Fruit fly (Drosophila melanogaster) whole organism, embryonic: ENCODE data around the gene Jon25Bi.

Experiments
- Atf6 ChIP-seq: fragments of 200-800 bp; sonication (Bioruptor generic); IDR thresholded peaks from 2 replicates; pipeline ENCODE4 v1.3.6; 2022; ENCODE audit warnings: missing biosample characterization, missing genetic modification characterization
- CG11695 ChIP-seq: fragments of 200-800 bp; sonication (Bioruptor generic); IDR thresholded peaks from 3 replicates; pipeline ENCODE4 v1.3.6; 2022; ENCODE audit warnings: missing biosample characterization, missing genetic modification characterization
- CG14860 ChIP-seq: fragments of 200-800 bp; sonication (Bioruptor generic); IDR thresholded peaks from 3 replicates; pipeline ENCODE4 v1.3.6; 2022; ENCODE audit warnings: missing biosample characterization, missing genetic modification characterization; ENCODE audit not compliant: partially characterized antibody
- CG14965 ChIP-seq: fragments of 200-800 bp; sonication (Bioruptor generic); optimal IDR thresholded peaks from 2 replicates; lab custom pipeline; 2016; ENCODE audit warnings: missing biosample characterization, missing genetic modification characterization, borderline replicate concordance
- CG15073 ChIP-seq: fragments of 200-800 bp; sonication (Bioruptor generic); optimal IDR thresholded peaks from 2 replicates; lab custom pipeline; 2016; ENCODE audit warnings: missing biosample characterization, missing genetic modification characterization
- CG15514 ChIP-seq: fragments of 200-800 bp; sonication (Bioruptor generic); optimal IDR thresholded peaks from 3 replicates; lab custom pipeline; 2017; ENCODE audit warnings: missing biosample characterization, missing genetic modification characterization, mild to moderate bottlenecking, moderate library complexity, missing genetic modification reagents
- CG15601 ChIP-seq: fragments of 200-800 bp; sonication (Bioruptor generic); optimal IDR thresholded peaks from 3 replicates; lab custom pipeline; 2019; ENCODE audit warnings: missing biosample characterization, mild to moderate bottlenecking, missing genetic modification characterization, moderate library complexity
- CG17361 ChIP-seq: fragments of 200-800 bp; sonication (Bioruptor generic); IDR thresholded peaks from 3 replicates; pipeline ENCODE4 v1.3.6; 2022; ENCODE audit warnings: missing biosample characterization, missing genetic modification characterization
- CG17385 ChIP-seq: fragments of 200-800 bp; sonication (Bioruptor generic); optimal IDR thresholded peaks from 3 replicates; lab custom pipeline; 2018; ENCODE audit warnings: missing biosample characterization, mild to moderate bottlenecking, missing genetic modification characterization
- CG30431 ChIP-seq: fragments of 200-800 bp; sonication (Bioruptor generic); optimal IDR thresholded peaks from 2 replicates; lab custom pipeline; 2017; ENCODE audit warnings: missing biosample characterization, missing genetic modification characterization
- CG3163 ChIP-seq: fragments of 200-800 bp; sonication (Bioruptor generic); optimal IDR thresholded peaks from 3 replicates; lab custom pipeline; 2016; ENCODE audit warnings: missing biosample characterization, missing genetic modification characterization
- CG33557 ChIP-seq: fragments of 200-800 bp; sonication (Bioruptor generic); optimal IDR thresholded peaks from 2 replicates; lab custom pipeline; 2019; ENCODE audit warnings: missing biosample characterization, mild to moderate bottlenecking, missing genetic modification characterization, moderate library complexity
- CG3847 ChIP-seq: fragments of 200-800 bp; sonication (Bioruptor generic); IDR thresholded peaks from 2 replicates; pipeline ENCODE4 v1.3.6; 2022; ENCODE audit warnings: missing biosample characterization, missing genetic modification characterization
- CG6175 ChIP-seq: fragments of 200-800 bp; sonication (Bioruptor generic); IDR thresholded peaks from 3 replicates; pipeline ENCODE4 v1.3.6; 2022; ENCODE audit warnings: missing biosample characterization, missing genetic modification characterization
- CG7372 ChIP-seq: fragments of 200-800 bp; sonication (Bioruptor generic); IDR thresholded peaks from 2 replicates; pipeline ENCODE4 v1.3.6; 2022; ENCODE audit warnings: missing biosample characterization, missing genetic modification characterization
- CG7928 ChIP-seq: fragments of 200-800 bp; sonication (Bioruptor generic); optimal IDR thresholded peaks from 2 replicates; lab custom pipeline; 2017; ENCODE audit warnings: missing biosample characterization, mild to moderate bottlenecking, missing genetic modification characterization
- CG8924 ChIP-seq: fragments of 200-800 bp; optimal IDR thresholded peaks from 3 replicates; lab custom pipeline; 2019; ENCODE audit warnings: missing biosample characterization, mild to moderate bottlenecking, missing genetic modification characterization, moderate library complexity
- CG9727 ChIP-seq: fragments of 200-800 bp; sonication (Bioruptor generic); optimal IDR thresholded peaks from 3 replicates; lab custom pipeline; 2017; ENCODE audit warnings: missing biosample characterization, mild to moderate bottlenecking, missing genetic modification characterization
- CG9876 ChIP-seq: fragments of 200-800 bp; sonication (Bioruptor generic); optimal IDR thresholded peaks from 2 replicates; lab custom pipeline; 2016; ENCODE audit warnings: missing biosample characterization, missing genetic modification characterization
- E2f1 ChIP-seq: fragments of 200-800 bp; sonication (Bioruptor generic); IDR thresholded peaks from 2 replicates; pipeline ENCODE4 v1.3.6; 2022; ENCODE audit warnings: missing biosample characterization, missing genetic modification characterization
- HLH54F ChIP-seq: fragments of 200-800 bp; sonication (Bioruptor generic); optimal IDR thresholded peaks from 3 replicates; lab custom pipeline; 2016; ENCODE audit warnings: missing biosample characterization, missing genetic modification characterization
- Hsf ChIP-seq: fragments of 200-800 bp; sonication (Bioruptor generic); optimal IDR thresholded peaks from 3 replicates; lab custom pipeline; 2016; ENCODE audit warnings: missing biosample characterization, missing genetic modification characterization
- Max ChIP-seq: fragments of 200-800 bp; sonication (Bioruptor generic); optimal IDR thresholded peaks from 2 replicates; lab custom pipeline; 2016; ENCODE audit warnings: missing biosample characterization, mild to moderate bottlenecking, missing genetic modification characterization
- Meics ChIP-seq: fragments of 200-800 bp; sonication (Bioruptor generic); optimal IDR thresholded peaks from 2 replicates; lab custom pipeline; 2017; ENCODE audit warnings: missing biosample characterization, mild to moderate bottlenecking, missing genetic modification characterization
- Mrtf ChIP-seq: fragments of 200-800 bp; sonication (Bioruptor generic); IDR thresholded peaks from 3 replicates; pipeline ENCODE4 v1.3.6; 2022; ENCODE audit warnings: missing biosample characterization, missing genetic modification characterization
- abd-A ChIP-seq: fragments of 200-800 bp; sonication (Bioruptor generic); optimal IDR thresholded peaks from 3 replicates; lab custom pipeline; 2019; ENCODE audit warnings: missing biosample characterization, mild to moderate bottlenecking, missing genetic modification characterization, moderate library complexity
- bowl ChIP-seq: fragments of 200-800 bp; sonication (Bioruptor generic); IDR thresholded peaks from 2 replicates; pipeline ENCODE4 v1.3.6; 2022; ENCODE audit warnings: missing biosample characterization, missing genetic modification characterization
- br ChIP-seq: fragments of >200 bp; optimal IDR thresholded peaks from 2 replicates; lab custom pipeline; 2017
- cas ChIP-seq: fragments of 200-800 bp; sonication (Bioruptor generic); IDR thresholded peaks from 2 replicates; pipeline ENCODE4 v1.3.6; 2022; ENCODE audit warnings: missing biosample characterization, missing genetic modification characterization
- da ChIP-seq: fragments of 200-800 bp; sonication (Bioruptor generic); optimal IDR thresholded peaks from 2 replicates; lab custom pipeline; 2016; ENCODE audit warnings: missing biosample characterization, missing genetic modification characterization
- dmrt99B ChIP-seq: fragments of 200-800 bp; sonication (Bioruptor generic); optimal IDR thresholded peaks from 2 replicates; lab custom pipeline; 2018; ENCODE audit warnings: missing biosample characterization, mild to moderate bottlenecking, missing genetic modification characterization, moderate library complexity
- eyg ChIP-seq: fragments of 200-800 bp; sonication (Bioruptor generic); optimal IDR thresholded peaks from 3 replicates; lab custom pipeline; 2016; ENCODE audit warnings: missing biosample characterization, missing genetic modification characterization
- fru ChIP-seq: fragments of >200 bp; optimal IDR thresholded peaks from 2 replicates; lab custom pipeline; 2017
- fu2 ChIP-seq: fragments of 200-800 bp; sonication (Bioruptor generic); optimal IDR thresholded peaks from 2 replicates; lab custom pipeline; 2016; ENCODE audit warnings: missing biosample characterization, missing genetic modification characterization
- grn ChIP-seq: fragments of 200-800 bp; sonication (Bioruptor generic); optimal IDR thresholded peaks from 3 replicates; lab custom pipeline; 2017; ENCODE audit warnings: missing biosample characterization, missing genetic modification characterization
- gsb ChIP-seq: fragments of 200-800 bp; sonication (Bioruptor generic); IDR thresholded peaks from 2 replicates; pipeline ENCODE4 v1.3.6; 2022; ENCODE audit warnings: missing biosample characterization, missing genetic modification characterization
- h ChIP-seq: fragments of >200 bp; optimal IDR thresholded peaks from 2 replicates; lab custom pipeline; 2017
- kay ChIP-seq: fragments of 200-800 bp; sonication (Bioruptor generic); optimal IDR thresholded peaks from 2 replicates; lab custom pipeline; 2016; ENCODE audit warnings: missing biosample characterization, missing genetic modification characterization
- knrl ChIP-seq: fragments of 200-800 bp; sonication (Bioruptor generic); IDR thresholded peaks from 3 replicates; pipeline ENCODE4 v1.3.6; 2022; ENCODE audit warnings: missing biosample characterization, missing genetic modification characterization; ENCODE audit not compliant: partially characterized antibody
- nerfin-2 ChIP-seq: fragments of 200-800 bp; sonication (Bioruptor generic); IDR thresholded peaks from 2 replicates; pipeline ENCODE4 v1.3.6; 2022; ENCODE audit warnings: missing biosample characterization, missing genetic modification characterization; ENCODE audit not compliant: partially characterized antibody
- nmo ChIP-seq: fragments of 200-800 bp; sonication (Bioruptor generic); optimal IDR thresholded peaks from 2 replicates; lab custom pipeline; 2018; ENCODE audit warnings: missing biosample characterization, mild to moderate bottlenecking, missing genetic modification characterization, moderate library complexity
- onecut ChIP-seq: fragments of 200-800 bp; sonication (Bioruptor generic); IDR thresholded peaks from 2 replicates; pipeline ENCODE4 v1.3.6; 2022; ENCODE audit warnings: missing biosample characterization, missing genetic modification characterization
- pum ChIP-seq: fragments of 200-800 bp; sonication (Bioruptor generic); optimal IDR thresholded peaks from 2 replicates; lab custom pipeline; 2016; ENCODE audit warnings: missing biosample characterization, missing genetic modification characterization
- sima ChIP-seq: fragments of 200-800 bp; sonication (Bioruptor generic); optimal IDR thresholded peaks from 2 replicates; lab custom pipeline; 2016; ENCODE audit warnings: missing biosample characterization, missing genetic modification characterization
- sisA ChIP-seq: fragments of 200-800 bp; sonication (Bioruptor generic); IDR thresholded peaks from 2 replicates; pipeline ENCODE4 v1.3.6; 2022; ENCODE audit warnings: missing biosample characterization, missing genetic modification characterization
- sna ChIP-seq: fragments of 200-800 bp; sonication (Bioruptor generic); IDR thresholded peaks from 2 replicates; pipeline ENCODE4 v1.3.6; 2022; ENCODE audit warnings: missing biosample characterization, missing genetic modification characterization; ENCODE audit not compliant: partially characterized antibody
- sqz ChIP-seq: fragments of 200-800 bp; sonication (Bioruptor generic); optimal IDR thresholded peaks from 3 replicates; lab custom pipeline; 2018; ENCODE audit warnings: missing biosample characterization, mild to moderate bottlenecking, missing genetic modification characterization
- ssp ChIP-seq: fragments of 200-800 bp; sonication (Bioruptor generic); IDR thresholded peaks from 2 replicates; pipeline ENCODE4 v1.3.6; 2022; ENCODE audit warnings: missing biosample characterization, missing genetic modification characterization
- stwl ChIP-seq: fragments of 200-800 bp; sonication (Bioruptor generic); optimal IDR thresholded peaks from 3 replicates; lab custom pipeline; 2018; ENCODE audit warnings: missing biosample characterization, mild to moderate bottlenecking, missing genetic modification characterization, moderate library complexity
- tna ChIP-seq: fragments of 200-800 bp; sonication (Bioruptor generic); IDR thresholded peaks from 2 replicates; pipeline ENCODE4 v1.3.6; 2022; ENCODE audit warnings: missing biosample characterization, missing genetic modification characterization; ENCODE audit not compliant: partially characterized antibody
- z ChIP-seq: fragments of 200-800 bp; sonication (Bioruptor generic); IDR thresholded peaks from 3 replicates; pipeline ENCODE4 v1.3.6; 2022; ENCODE audit warnings: missing biosample characterization, missing genetic modification characterization

Jon25Bi gene

DNA sequence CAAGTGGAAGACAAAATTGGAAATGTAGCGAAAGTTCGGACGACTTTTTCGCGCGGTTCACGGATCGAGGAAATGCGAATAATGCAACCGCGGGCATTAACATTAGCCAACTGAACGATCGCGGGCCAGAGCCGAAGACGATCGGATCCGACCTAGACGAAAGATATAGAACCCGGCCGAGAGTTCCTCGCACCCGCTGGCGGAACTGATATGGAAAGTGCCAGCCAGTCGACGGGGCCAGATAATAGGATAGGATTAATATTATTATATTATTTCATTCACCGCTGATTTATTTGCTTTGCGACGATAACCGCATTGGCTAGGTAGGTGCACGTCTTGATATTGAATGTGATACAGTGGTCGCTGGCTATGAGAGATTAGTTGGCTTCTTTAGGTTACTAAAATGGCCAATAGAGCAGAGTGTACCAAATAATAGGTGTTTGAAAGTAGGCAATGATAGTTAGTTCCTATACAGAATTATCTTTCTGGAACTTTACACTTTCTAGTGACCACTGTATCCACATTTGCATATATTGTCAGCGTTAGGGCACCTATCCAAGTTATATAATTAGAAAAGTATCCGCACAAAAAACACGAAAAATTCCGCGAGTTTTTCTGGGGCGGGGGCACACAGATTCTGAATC lies 44.6 kb upstream of the Jon25Bi start (continued):
- TF ChIP-seq sisA (GFP tag; lab: Robert Waterston, UW) (peak; percentile 78), CG33557 (GFP tag; lab: Kevin White, UChicago) (peak; percentile 13), abd-A (tag; lab: Kevin White, UChicago) (no peak), z (GFP tag; lab: Robert Waterston, UW) (no peak), Meics (GFP tag; lab: Kevin White, UChicago) (peak; percentile 61), CG7928 (GFP tag; lab: Kevin White, UChicago) (peak; percentile 23), CG17361 (peak; percentile 15; the same call in 1 of the 3 replicates), CG15601 (tag; lab: Kevin White, UChicago) (peak; percentile 43), knrl (GFP tag; lab: Robert Waterston, UW) (no peak), CG6175 (GFP tag; lab: Robert Waterston, UW) (0 out of 3 replicates have a peak, but pooled peaks have one; percentile 48), E2f1 (GFP tag; lab: Robert Waterston, UW) (peak; percentile 60), Atf6 (GFP tag; lab: Robert Waterston, UW) (peak; percentile 70; the same call in 1 of the 2 replicates), CG7372 (peak; percentile 63), grn (GFP tag; lab: Kevin White, UChicago) (peak; percentile 41), fru (lab: Kevin White, UChicago) (no peak), fu2 (peak; percentile 21), br (no peak), CG9876 (peak; percentile 18), sqz (GFP tag; lab: Kevin White, UChicago) (peak; percentile 21), Max (GFP tag; lab: Kevin White, UChicago) (peak; percentile 2), cas (GFP tag; lab: Robert Waterston, UW) (no peak), CG15073 (GFP tag; lab: Kevin White, UChicago) (peak; percentile 30), bowl (no peak), nerfin-2 (GFP tag; lab: Robert Waterston, UW) (no peak), CG15514 (peak; percentile 25), CG30431 (peak; percentile 70), tna (GFP tag; lab: Robert Waterston, UW) (no peak), CG9727 (peak; percentile 67), HLH54F (GFP tag; lab: Kevin White, UChicago) (peak; percentile 64), da (GFP tag; lab: Kevin White, UChicago) (no peak), CG17385 (GFP tag; lab: Kevin White, UChicago) (peak; percentile 60), CG3847 (GFP tag; lab: Robert Waterston, UW) (peak; percentile 57; the same call in 1 of the 2 replicates), sima (GFP tag; lab: Kevin White, UChicago) (peak; percentile 40), gsb (0 out of 2 replicates have a peak, but pooled peaks have one; percentile 25), ssp (peak; percentile 44; the same call in 1 of the 2 replicates), pum (GFP tag; lab: Kevin White, UChicago) (peak; percentile 43), CG14860 (GFP tag; lab: Robert Waterston, UW) (no peak), h (lab: Kevin White, UChicago) (no peak), dmrt99B (tag; lab: Kevin White, UChicago) (peak; percentile 71), CG11695 (GFP tag; lab: Robert Waterston, UW) (peak; percentile 59; the same call in 2 of the 3 replicates), eyg (GFP tag; lab: Kevin White, UChicago) (peak; percentile 19), stwl (tag; lab: Kevin White, UChicago) (no peak), Mrtf (peak; percentile 77; the same call in 2 of the 3 replicates), CG3163 (GFP tag; lab: Kevin White, UChicago) (no peak), onecut (GFP tag; lab: Robert Waterston, UW) (peak; percentile 45), nmo (GFP tag; lab: Kevin White, UChicago) (peak; percentile 62), kay (GFP tag; lab: Kevin White, UChicago) (no peak), Hsf (peak; percentile 68), CG8924 (tag; lab: Kevin White, UChicago) (peak; percentile 42), sna (GFP tag; lab: Robert Waterston, UW) (no peak), CG14965 (no peak)
